Worm (Caenorhabditis elegans) whole organism, L4/young adult: ENCODE measurements around the gene T11G6.4.

ENCODE experiments used
- W03F9.2 ChIP-seq: fragments of 150-350 bp; optimal IDR thresholded peaks from 2 replicates; lab custom pipeline; 2014; ENCODE audit warnings: missing biosample characterization, missing genetic modification characterization
- dao-5 ChIP-seq: sonication (generic microtip); optimal IDR thresholded peaks from 2 replicates; lab custom pipeline; 2016; ENCODE audit warnings: missing genotype, missing genetic modification characterization, moderate library complexity, missing compliant biosample characterization
- him-1 ChIP-seq: sonication (generic microtip); optimal IDR thresholded peaks from 2 replicates; lab custom pipeline; 2016; ENCODE audit warnings: missing genotype, missing genetic modification reagents, missing genetic modification characterization, missing compliant biosample characterization

T11G6.4 gene

DNA sequence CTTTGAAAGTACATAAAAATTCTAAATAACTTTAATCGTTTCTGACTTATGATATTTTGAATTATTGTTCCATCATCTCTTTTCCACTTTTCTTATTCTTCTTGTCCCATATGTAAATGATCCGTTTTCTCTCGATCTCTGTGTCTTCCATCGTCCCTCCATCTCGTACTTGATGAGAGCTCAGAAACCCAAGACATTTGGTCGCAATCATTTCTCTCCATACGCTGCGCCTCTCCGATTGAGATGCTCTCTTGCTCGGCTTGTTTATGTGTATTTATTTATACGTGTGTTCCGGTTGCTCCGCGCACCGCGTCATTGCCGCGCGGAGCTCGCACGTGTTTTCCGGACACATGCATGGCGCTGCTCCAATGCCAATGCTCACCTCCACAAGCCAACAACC, 40.3 kb downstream of the T11G6.4 start:
- TF ChIP-seq W03F9.2 (tag; lab: Kevin White, UChicago) (no peak), him-1 (tag; lab: Kevin White, UChicago) (no peak), dao-5 (tag; lab: Kevin White, UChicago) (no peak)

- TF ChIP-seq him-1 (tag; lab: Kevin White, UChicago): no peak
- no peak for TF ChIP-seq W03F9.2 (tag; lab: Kevin White, UChicago)
- no peak for TF ChIP-seq dao-5 (tag; lab: Kevin White, UChicago)
Observed at ce11 chrIV:10810820-10811219, 40.9 kb downstream of the T11G6.4 start.

DNA sequence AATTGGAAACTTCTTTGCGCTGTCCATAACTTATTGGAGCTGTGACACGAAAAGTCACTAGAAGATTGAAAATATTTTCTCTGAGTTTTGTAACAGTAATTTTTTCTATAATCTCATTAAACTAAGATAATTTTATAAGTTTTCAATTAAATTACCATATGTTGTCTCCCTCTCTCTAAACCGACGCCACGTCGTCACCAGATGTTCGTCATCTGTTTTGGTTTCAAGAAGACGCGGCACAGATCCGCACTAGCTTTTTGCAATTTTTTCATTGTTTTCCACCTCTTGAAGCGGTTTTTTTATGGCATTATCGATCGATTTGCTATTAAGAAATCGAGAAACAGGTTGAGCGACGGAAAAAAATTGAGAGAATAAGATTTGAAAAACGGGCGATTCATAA, 47.8 kb downstream of the T11G6.4 start:
- TF ChIP-seq W03F9.2 (tag; lab: Kevin White, UChicago) (no peak), dao-5 (tag; lab: Kevin White, UChicago) (no peak)
